Fruit fly (Drosophila melanogaster) Kc167 (cell line): ENCODE results near the gene kto.

Experiments
- Myc ChIP-seq: fragments of >200 bp; optimal IDR thresholded peaks from 2 replicates; lab custom pipeline; 2017; ENCODE audit warnings: missing external identifiers
- Sin3A ChIP-seq: fragments of >200 bp; optimal IDR thresholded peaks from 2 replicates; lab custom pipeline; 2018; ENCODE audit warnings: missing external identifiers
- h ChIP-seq: fragments of >200 bp; optimal IDR thresholded peaks from 3 replicates; lab custom pipeline; 2018; ENCODE audit warnings: missing external identifiers
- insv ChIP-seq: fragments of >200 bp; optimal IDR thresholded peaks from 3 replicates; lab custom pipeline; 2018; ENCODE audit warnings: missing external identifiers
- psq ChIP-seq: fragments of >200 bp; optimal IDR thresholded peaks from 2 replicates; lab custom pipeline; 2017; ENCODE audit warnings: missing external identifiers
- ttk ChIP-seq: sonication (Bioruptor generic); optimal IDR thresholded peaks from 2 replicates; lab custom pipeline; 2017; ENCODE audit warnings: missing external identifiers

The kto gene

dm6 chr3L:19836375-19836937 lies at the start of gene kto:
Gene kto, plus strand, starts transcription at chr3L:19836614.
- TF ChIP-seq insv (lab: Kevin White, UChicago) (no peak), Myc (lab: Kevin White, UChicago) (no peak), Sin3A (no peak), ttk (lab: Kevin White, UChicago) (no peak), psq (lab: Kevin White, UChicago) (no peak), h (lab: Kevin White, UChicago) (no peak)

- TF ChIP-seq psq (lab: Kevin White, UChicago) (no peak), Sin3A (no peak), ttk (lab: Kevin White, UChicago) (no peak), h (lab: Kevin White, UChicago) (no peak), insv (lab: Kevin White, UChicago) (no peak), Myc (lab: Kevin White, UChicago) (no peak)
These were observed 48.8 kb upstream of the kto start for dm6 chr3L:19787632-19788031.

dm6 chr3L:19790564-19790928 lies 45.9 kb upstream of the kto start:
- TF ChIP-seq Sin3A, result no peak
- TF ChIP-seq ttk (lab: Kevin White, UChicago), result no peak

dm6 chr3L:19790929-19791687 lies 45.3 kb upstream of the kto start:
- TF ChIP-seq h (lab: Kevin White, UChicago), result no peak

- no peak for TF ChIP-seq h (lab: Kevin White, UChicago)
- no peak for TF ChIP-seq Myc (lab: Kevin White, UChicago)
- no peak for TF ChIP-seq Sin3A
- no peak for TF ChIP-seq psq (lab: Kevin White, UChicago)
- no peak for TF ChIP-seq insv (lab: Kevin White, UChicago)
- TF ChIP-seq ttk (lab: Kevin White, UChicago), result no peak
These were observed 44.7 kb upstream of the kto start for dm6 chr3L:19791688-19792073.

dm6 chr3L:19792717-19793437 lies 43.5 kb upstream of the kto start:
- no peak for TF ChIP-seq Myc (lab: Kevin White, UChicago)
- no peak for TF ChIP-seq h (lab: Kevin White, UChicago)
- TF ChIP-seq insv (lab: Kevin White, UChicago), result no peak
- TF ChIP-seq Sin3A, result no peak
- TF ChIP-seq ttk (lab: Kevin White, UChicago), result no peak
- TF ChIP-seq psq (lab: Kevin White, UChicago), result no peak

- TF ChIP-seq Sin3A (peak; percentile 43), Myc (lab: Kevin White, UChicago) (no peak)
These were observed 42.9 kb upstream of the kto start, which contains the start of the genes CG42637, Gyc76C and SREBP for dm6 chr3L:19793438-19793998. Gene CG42637, minus strand, starts transcription at chr3L:19793569. Gene Gyc76C, minus strand, starts transcription at chr3L:19793569. Gene SREBP, plus strand, starts transcription at chr3L:19793935.

dm6 chr3L:19794203-19794802 lies 42.1 kb upstream of the kto start:
- no peak for TF ChIP-seq h (lab: Kevin White, UChicago)

dm6 chr3L:19798978-19799377 lies 37.4 kb upstream of the kto start, which contains the start of gene Ir76a:
Gene Ir76a, plus strand, starts transcription at chr3L:19799278.
- no peak for TF ChIP-seq h (lab: Kevin White, UChicago)
- TF ChIP-seq Myc (lab: Kevin White, UChicago), result no peak
- no peak for TF ChIP-seq Sin3A
- no peak for TF ChIP-seq ttk (lab: Kevin White, UChicago)
- TF ChIP-seq psq (lab: Kevin White, UChicago), result no peak
- no peak for TF ChIP-seq insv (lab: Kevin White, UChicago)

dm6 chr3L:19801105-19801504 lies 35.3 kb upstream of the kto start, which contains the start of gene CG14102:
Gene CG14102, minus strand, starts transcription at chr3L:19801291.
- no peak for TF ChIP-seq Sin3A
- no peak for TF ChIP-seq psq (lab: Kevin White, UChicago)
- no peak for TF ChIP-seq Myc (lab: Kevin White, UChicago)
- no peak for TF ChIP-seq h (lab: Kevin White, UChicago)

- TF ChIP-seq Sin3A, result no peak
- TF ChIP-seq psq (lab: Kevin White, UChicago), result no peak
- no peak for TF ChIP-seq Myc (lab: Kevin White, UChicago)
- no peak for TF ChIP-seq h (lab: Kevin White, UChicago)
- TF ChIP-seq insv (lab: Kevin White, UChicago), result no peak
- TF ChIP-seq ttk (lab: Kevin White, UChicago), result no peak
These were observed 31.5 kb upstream of the kto start, which contains the start of the genes TORIP and Ccdc58 for dm6 chr3L:19804908-19805307. Gene TORIP, minus strand, starts transcription at chr3L:19805080. Gene Ccdc58, plus strand, starts transcription at chr3L:19805181.

- no peak for TF ChIP-seq h (lab: Kevin White, UChicago)
- TF ChIP-seq ttk (lab: Kevin White, UChicago), result no peak
- TF ChIP-seq insv (lab: Kevin White, UChicago), result no peak
- TF ChIP-seq psq (lab: Kevin White, UChicago), result no peak
- no peak for TF ChIP-seq Myc (lab: Kevin White, UChicago)
- no peak for TF ChIP-seq Sin3A
These were observed 30.5 kb upstream of the kto start, which contains the start of gene CG34116 for dm6 chr3L:19805895-19806294. Gene CG34116, minus strand, starts transcription at chr3L:19806036.
